Fruit fly (Drosophila melanogaster) whole organism, embryonic: ENCODE data around the gene sra.
A peak's percentile ranks its signal among the peaks of the same experiment; 100 is the strongest.

ENCODE experiments used
- Atf-2 ChIP-seq: fragments of 200-800 bp; sonication (Bioruptor generic); optimal IDR thresholded peaks from 2 replicates; lab custom pipeline; 2016; ENCODE audit warnings: missing biosample characterization, missing genetic modification characterization
- BEAF-32 ChIP-seq: fragments of 200-800 bp; sonication (Bioruptor generic); optimal IDR thresholded peaks from 3 replicates; lab custom pipeline; 2017; ENCODE audit warnings: missing biosample characterization, missing genetic modification characterization, mild to moderate bottlenecking, moderate library complexity, missing genetic modification reagents
- CG12155 ChIP-seq: fragments of 200-800 bp; sonication (Bioruptor generic); optimal IDR thresholded peaks from 3 replicates; lab custom pipeline; 2016; ENCODE audit warnings: missing biosample characterization, missing genetic modification characterization
- CG15269 ChIP-seq: fragments of 200-800 bp; sonication (Bioruptor generic); optimal IDR thresholded peaks from 2 replicates; lab custom pipeline; 2018; ENCODE audit warnings: missing biosample characterization, mild to moderate bottlenecking, missing genetic modification characterization, moderate library complexity
- CG1647 ChIP-seq: fragments of 200-800 bp; sonication (Bioruptor generic); optimal IDR thresholded peaks from 3 replicates; lab custom pipeline; 2016; ENCODE audit warnings: missing biosample characterization, missing genetic modification characterization
- CG17361 ChIP-seq: fragments of 200-800 bp; sonication (Bioruptor generic); IDR thresholded peaks from 3 replicates; pipeline ENCODE4 v1.3.6; 2022; ENCODE audit warnings: missing biosample characterization, missing genetic modification characterization
- CG17612 ChIP-seq: fragments of 200-800 bp; sonication (Bioruptor generic); IDR thresholded peaks from 2 replicates; pipeline ENCODE4 v1.3.6; 2022; ENCODE audit warnings: missing biosample characterization, missing genetic modification characterization
- CG1832 ChIP-seq: fragments of 200-800 bp; sonication (Bioruptor generic); optimal IDR thresholded peaks from 2 replicates; lab custom pipeline; 2017; ENCODE audit warnings: missing biosample characterization, mild to moderate bottlenecking, missing genetic modification characterization, inconsistent platforms
- CG18476 ChIP-seq: fragments of 200-800 bp; sonication (Bioruptor generic); optimal IDR thresholded peaks from 2 replicates; lab custom pipeline; 2016; ENCODE audit warnings: missing biosample characterization, mild to moderate bottlenecking, missing genetic modification characterization
- CG18619 ChIP-seq: fragments of 200-800 bp; sonication (Bioruptor generic); optimal IDR thresholded peaks from 3 replicates; lab custom pipeline; 2017; ENCODE audit warnings: missing biosample characterization, mild to moderate bottlenecking, missing genetic modification characterization
- CG32772 ChIP-seq: fragments of 200-800 bp; sonication (Bioruptor generic); IDR thresholded peaks from 2 replicates; pipeline ENCODE4 v1.3.6; 2022; ENCODE audit warnings: missing biosample characterization, missing genetic modification characterization
- CG3995 ChIP-seq: fragments of 200-800 bp; sonication (Bioruptor generic); optimal IDR thresholded peaks from 3 replicates; lab custom pipeline; 2016; ENCODE audit warnings: missing biosample characterization, missing genetic modification characterization
- CG6765 ChIP-seq: fragments of 200-800 bp; sonication (Bioruptor generic); optimal IDR thresholded peaks from 3 replicates; lab custom pipeline; 2017; ENCODE audit warnings: missing biosample characterization, mild to moderate bottlenecking, missing genetic modification characterization
- CG8388 ChIP-seq: fragments of 200-800 bp; sonication (Bioruptor generic); optimal IDR thresholded peaks from 2 replicates; lab custom pipeline; 2019; ENCODE audit warnings: missing biosample characterization, mild to moderate bottlenecking, missing genetic modification characterization, moderate library complexity
- CG9932 ChIP-seq: fragments of 200-800 bp; sonication (Bioruptor generic); IDR thresholded peaks from 2 replicates; pipeline ENCODE4 v1.3.6; 2022; ENCODE audit warnings: missing biosample characterization, missing genetic modification characterization
- CTCF ChIP-seq: fragments of 200-800 bp; sonication (Bioruptor generic); optimal IDR thresholded peaks from 2 replicates; lab custom pipeline; 2017; ENCODE audit warnings: missing biosample characterization, mild to moderate bottlenecking, missing genetic modification characterization, moderate library complexity
- Doc2 ChIP-seq: fragments of 200-800 bp; sonication (Bioruptor generic); IDR thresholded peaks from 2 replicates; pipeline ENCODE4 v1.3.6; 2022; ENCODE audit warnings: missing biosample characterization, missing genetic modification characterization
- Eip74EF ChIP-seq, 2 experiments: fragments of 200-800 bp in 1 of 2; fragments of >200 bp in 1 of 2; sonication (Bioruptor generic) in 1 of 2; optimal IDR thresholded peaks; 2 replicates each; lab custom pipeline; 2017 to 2019; ENCODE audit warnings: missing biosample characterization in 2 of 2, missing genetic modification characterization in 2 of 2, mild to moderate bottlenecking in 1 of 2, moderate library complexity in 1 of 2
- HLHmδ ChIP-seq: fragments of 200-800 bp; sonication (Bioruptor generic); optimal IDR thresholded peaks from 2 replicates; lab custom pipeline; 2018; ENCODE audit warnings: missing biosample characterization, mild to moderate bottlenecking, missing genetic modification characterization, moderate library complexity
- Hr3 ChIP-seq: fragments of 200-800 bp; sonication (Bioruptor generic); optimal IDR thresholded peaks from 3 replicates; lab custom pipeline; 2016; ENCODE audit warnings: missing biosample characterization, missing genetic modification characterization
- Hr51 ChIP-seq, 2 experiments: fragments of 200-800 bp; sonication (Bioruptor generic); optimal IDR thresholded peaks; 2 replicates in 1 of 2; 3 replicates in 1 of 2; lab custom pipeline; 2016 to 2018; ENCODE audit warnings: missing biosample characterization in 2 of 2, missing genetic modification characterization in 2 of 2, mild to moderate bottlenecking in 1 of 2, moderate library complexity in 1 of 2
- Hsf ChIP-seq: fragments of 200-800 bp; sonication (Bioruptor generic); optimal IDR thresholded peaks from 3 replicates; lab custom pipeline; 2016; ENCODE audit warnings: missing biosample characterization, missing genetic modification characterization
- MBD-R2 ChIP-seq: fragments of 200-800 bp; sonication (Bioruptor generic); IDR thresholded peaks from 2 replicates; pipeline ENCODE4 v1.3.6; 2022; ENCODE audit warnings: missing biosample characterization, missing genetic modification characterization
- NC2β ChIP-seq: fragments of 200-800 bp; sonication (Bioruptor generic); optimal IDR thresholded peaks from 2 replicates; lab custom pipeline; 2016; ENCODE audit warnings: missing biosample characterization, missing genetic modification characterization
- Nf-YC ChIP-seq: fragments of 200-800 bp; optimal IDR thresholded peaks from 3 replicates; lab custom pipeline; 2019; ENCODE audit warnings: missing biosample characterization, mild to moderate bottlenecking, missing genetic modification characterization, moderate library complexity
- Opbp ChIP-seq: fragments of 200-800 bp; sonication (Bioruptor generic); IDR thresholded peaks from 3 replicates; pipeline ENCODE4 v1.3.6; 2022; ENCODE audit warnings: missing biosample characterization, missing genetic modification characterization; ENCODE audit not compliant: partially characterized antibody
- Ptx1 ChIP-seq: fragments of 200-800 bp; sonication (Bioruptor generic); IDR thresholded peaks from 2 replicates; pipeline ENCODE4 v1.3.6; 2022; ENCODE audit warnings: missing biosample characterization, missing genetic modification characterization
- Sin3A ChIP-seq: fragments of >200 bp; optimal IDR thresholded peaks from 2 replicates; lab custom pipeline; 2018
- ac ChIP-seq: fragments of 200-800 bp; sonication (Bioruptor generic); optimal IDR thresholded peaks from 3 replicates; lab custom pipeline; 2017; ENCODE audit warnings: missing biosample characterization, mild to moderate bottlenecking, missing genetic modification characterization
- ap ChIP-seq: fragments of 200-800 bp; sonication (Bioruptor generic); IDR thresholded peaks from 2 replicates; pipeline ENCODE4 v1.3.6; 2022; ENCODE audit warnings: missing biosample characterization, missing genetic modification characterization
- bigmax ChIP-seq: fragments of 200-800 bp; sonication (Bioruptor generic); optimal IDR thresholded peaks from 2 replicates; lab custom pipeline; 2018; ENCODE audit warnings: missing biosample characterization, mild to moderate bottlenecking, missing genetic modification characterization
- btn ChIP-seq: fragments of 200-800 bp; sonication (Bioruptor generic); optimal IDR thresholded peaks from 2 replicates; lab custom pipeline; 2016; ENCODE audit warnings: missing biosample characterization, missing genetic modification characterization
- chn ChIP-seq: fragments of 200-800 bp; sonication (Bioruptor generic); optimal IDR thresholded peaks from 2 replicates; lab custom pipeline; 2016; ENCODE audit warnings: missing biosample characterization, missing genetic modification characterization
- ci ChIP-seq: fragments of 200-800 bp; sonication (Bioruptor generic); IDR thresholded peaks from 3 replicates; pipeline ENCODE4 v1.3.6; 2022; ENCODE audit warnings: missing biosample characterization, missing genetic modification characterization
- dpn ChIP-seq, 2 experiments: fragments of 200-800 bp; sonication (Bioruptor generic); optimal IDR thresholded peaks; 3 replicates each; lab custom pipeline; 2016; ENCODE audit warnings: missing biosample characterization in 2 of 2, missing genetic modification characterization in 2 of 2
- grn ChIP-seq: fragments of 200-800 bp; sonication (Bioruptor generic); optimal IDR thresholded peaks from 3 replicates; lab custom pipeline; 2017; ENCODE audit warnings: missing biosample characterization, missing genetic modification characterization
- kah ChIP-seq: fragments of 200-800 bp; sonication (Bioruptor generic); optimal IDR thresholded peaks from 2 replicates; lab custom pipeline; 2018; ENCODE audit warnings: missing biosample characterization, mild to moderate bottlenecking, missing genetic modification characterization
- klu ChIP-seq: fragments of 200-800 bp; sonication (Bioruptor generic); IDR thresholded peaks from 2 replicates; pipeline ENCODE4 v1.3.6; 2022; ENCODE audit warnings: missing biosample characterization, missing genetic modification characterization
- kni ChIP-seq: fragments of 200-800 bp; sonication (Bioruptor generic); optimal IDR thresholded peaks from 3 replicates; lab custom pipeline; 2017; ENCODE audit warnings: mild to moderate bottlenecking, missing biosample characterization, missing genetic modification reagents, missing genetic modification characterization
- lola ChIP-seq, 3 experiments: fragments of >200 bp in 2 of 3; fragments of 200-800 bp in 1 of 3; sonication (Bioruptor generic) in 1 of 3; optimal IDR thresholded peaks; 2 replicates each; lab custom pipeline; 2017 to 2019; ENCODE audit warnings: missing biosample characterization in 3 of 3, missing genetic modification characterization in 3 of 3, mild to moderate bottlenecking in 1 of 3, moderate library complexity in 1 of 3
- oc ChIP-seq: fragments of 200-800 bp; sonication (Bioruptor generic); optimal IDR thresholded peaks from 2 replicates; lab custom pipeline; 2018; ENCODE audit warnings: missing biosample characterization, mild to moderate bottlenecking, missing genetic modification characterization, moderate library complexity
- pzg ChIP-seq: fragments of 200-800 bp; sonication (Bioruptor generic); optimal IDR thresholded peaks from 3 replicates; lab custom pipeline; 2018; ENCODE audit warnings: missing biosample characterization, mild to moderate bottlenecking, missing genetic modification characterization, moderate library complexity
- repo ChIP-seq: fragments of 200-800 bp; sonication (Bioruptor generic); optimal IDR thresholded peaks from 2 replicates; lab custom pipeline; 2016; ENCODE audit warnings: missing biosample characterization, missing genetic modification characterization
- salm ChIP-seq: fragments of 200-800 bp; sonication (Bioruptor generic); optimal IDR thresholded peaks from 2 replicates; lab custom pipeline; 2018; ENCODE audit warnings: missing biosample characterization, mild to moderate bottlenecking, missing genetic modification characterization
- scrt ChIP-seq: fragments of 200-800 bp; sonication (Bioruptor generic); optimal IDR thresholded peaks from 2 replicates; lab custom pipeline; 2018; ENCODE audit warnings: missing biosample characterization, mild to moderate bottlenecking, missing genetic modification characterization, moderate library complexity
- sens ChIP-seq: fragments of 200-800 bp; sonication (Bioruptor generic); peaks from one replicate; lab custom pipeline; 2016; ENCODE audit warnings: missing biosample characterization, missing genetic modification characterization
- slou ChIP-seq: fragments of 200-800 bp; sonication (Bioruptor generic); optimal IDR thresholded peaks from 3 replicates; lab custom pipeline; 2016; ENCODE audit warnings: missing biosample characterization, missing genetic modification characterization
- sqz ChIP-seq: fragments of 200-800 bp; sonication (Bioruptor generic); optimal IDR thresholded peaks from 3 replicates; lab custom pipeline; 2018; ENCODE audit warnings: missing biosample characterization, mild to moderate bottlenecking, missing genetic modification characterization
- unc-4 ChIP-seq: fragments of 200-800 bp; sonication (Bioruptor generic); IDR thresholded peaks from 2 replicates; pipeline ENCODE4 v1.3.6; 2022; ENCODE audit warnings: missing biosample characterization, missing genetic modification characterization; ENCODE audit not compliant: partially characterized antibody
- wor ChIP-seq: fragments of 200-800 bp; sonication (Bioruptor generic); IDR thresholded peaks from 2 replicates; pipeline ENCODE4 v1.3.6; 2022; ENCODE audit warnings: missing biosample characterization, missing genetic modification characterization

sra gene

dm6 chr3R:16222300-16222903, 35.6 kb downstream of the sra start (continued):
- TF ChIP-seq CG1832 (GFP tag; lab: Kevin White, UChicago) (peak; percentile 69), NC2β (GFP tag; lab: Kevin White, UChicago) (peak; percentile 99), CTCF (peak; percentile 77), Hr3 (GFP tag; lab: Kevin White, UChicago) (peak; percentile 98), Doc2 (GFP tag; lab: Robert Waterston, UW) (peak; percentile 98), CG18619 (GFP tag; lab: Kevin White, UChicago) (peak; percentile 96), chn (GFP tag; lab: Kevin White, UChicago) (peak; percentile 100), sqz (peak; percentile 93), Nf-YC (tag; lab: Kevin White, UChicago) (peak; percentile 76), HLHmδ (GFP tag; lab: Kevin White, UChicago) (peak; percentile 6), klu (GFP tag; lab: Robert Waterston, UW) (peak; percentile 97), Opbp (GFP tag; lab: Robert Waterston, UW) (no peak; the same call in 2 of the 3 replicates), CG3995 (GFP tag; lab: Kevin White, UChicago) (peak; percentile 86), MBD-R2 (peak; percentile 99), dpn (GFP tag; optimal IDR thresholded peaks at IDR 0.05; lab: Kevin White, UChicago) (peak; percentile 99 to 100), Ptx1 (peak; percentile 100), CG17612 (GFP tag; lab: Robert Waterston, UW) (peak; percentile 98), sens (GFP tag; lab: Kevin White, UChicago) (peak; percentile 100), CG1647 (GFP tag; lab: Kevin White, UChicago) (peak; percentile 100), CG17361 (GFP tag; lab: Robert Waterston, UW) (peak; percentile 86), unc-4 (no peak), pzg (GFP tag; lab: Kevin White, UChicago) (peak; percentile 48), salm (tag; lab: Kevin White, UChicago) (peak; percentile 99), CG8388 (GFP tag; lab: Kevin White, UChicago) (peak; percentile 98), lola (GFP tag; optimal IDR thresholded peaks at IDR 0.05; lab: Kevin White, UChicago) (peak in 2 of 3 experiments; percentile 37 to 64), Sin3A (lab: Kevin White, UChicago) (no peak), CG18476 (GFP tag; lab: Kevin White, UChicago) (peak; percentile 98), Hsf (GFP tag; lab: Kevin White, UChicago) (peak; percentile 99), ci (GFP tag; lab: Robert Waterston, UW) (peak; percentile 100), ac (peak; percentile 92), kah (peak; percentile 97), CG12155 (GFP tag; lab: Kevin White, UChicago) (peak; percentile 98), grn (GFP tag; lab: Kevin White, UChicago) (peak; percentile 93), CG15269 (tag; lab: Kevin White, UChicago) (peak; percentile 99), repo (GFP tag; lab: Kevin White, UChicago) (peak; percentile 99), btn (GFP tag; lab: Kevin White, UChicago) (peak; percentile 100), CG6765 (GFP tag; lab: Kevin White, UChicago) (peak; percentile 93), kni (GFP tag; lab: Kevin White, UChicago) (peak; percentile 95), Atf-2 (GFP tag; lab: Kevin White, UChicago) (peak; percentile 99), oc (tag; lab: Kevin White, UChicago) (peak; percentile 100), BEAF-32 (peak; percentile 20), Eip74EF (GFP tag; optimal IDR thresholded peaks at IDR 0.05; lab: Kevin White, UChicago) (peak in 1 of 2 experiments; percentile 97), scrt (peak; percentile 98), Hr51 (GFP tag; optimal IDR thresholded peaks at IDR 0.05; lab: Kevin White, UChicago) (peak; percentile 99), CG32772 (GFP tag; lab: Robert Waterston, UW) (peak; percentile 100), slou (GFP tag; lab: Kevin White, UChicago) (peak; percentile 95), ap (GFP tag; lab: Robert Waterston, UW) (peak; percentile 100), CG9932 (peak; percentile 99), bigmax (GFP tag; lab: Kevin White, UChicago) (peak; percentile 89), wor (peak; percentile 99)
